Worm (Caenorhabditis elegans): Measurements from ENCODE around the gene brc-1.
A peak's percentile ranks its signal among the peaks of the same experiment; 100 is the strongest.
"Not testable (repeated sequence)": the region's sequence is repeated elsewhere in the genome, so short reads cannot be mapped to it uniquely, and the experiment has no call there.

brc-1 gene

ce11 chrIII:3852030-3852579, 10.7 kb downstream of the brc-1 start, which contains the start of gene cyp-25A4:
TSS of gene cyp-25A4 (minus strand) at chrIII:3852080.
- peak; percentile 86 for TF ChIP-seq lin-38 (GFP tag; IDR thresholded peaks at IDR 0.05)
- TF ChIP-seq lin-1 (GFP tag; IDR thresholded peaks at IDR 0.05): 0 out of 2 replicates have a peak, but pooled peaks have one; percentile 20

- TF ChIP-seq set-16 (GFP tag; IDR thresholded peaks at IDR 0.05) (peak; percentile 92), pha-4 (GFP tag; IDR thresholded peaks at IDR 0.05) (peak; percentile 15; the same call in 1 of the 2 replicates), egl-43 (GFP tag; IDR thresholded peaks at IDR 0.05) (peak; percentile 32; the same call in 1 of the 2 replicates)
- not testable (repeated sequence) for TF ChIP-seq pha-4 (tag; optimal IDR thresholded peaks at IDR 0.05)
Observed at ce11 chrIII:3845708-3846107, 17.1 kb downstream of the brc-1 start.

ce11 chrIII:3844746-3845145, 18.0 kb downstream of the brc-1 start, which contains the start of gene maph-1.3:
TSS of gene maph-1.3 (plus strand) at chrIII:3844893.
- TF ChIP-seq lim-7 (GFP tag; IDR thresholded peaks at IDR 0.05): peak; percentile 54
- peak; percentile 29; the same call in 1 of the 2 replicates for TF ChIP-seq arid-1 (GFP tag; conservative IDR thresholded peaks at IDR 0.05)
- TF ChIP-seq dmd-8 (GFP tag; IDR thresholded peaks at IDR 0.05): peak; percentile 57; the same call in 1 of the 2 replicates
- TF ChIP-seq F26F4.8 (GFP tag; conservative IDR thresholded peaks at IDR 0.05): 0 out of 2 replicates have a peak, but pooled peaks have one; percentile 26
- 0 out of 2 replicates have a peak, but pooled peaks have one; percentile 56 for TF ChIP-seq D1046.2 (GFP tag; IDR thresholded peaks at IDR 0.05)
- 0 out of 2 replicates have a peak, but pooled peaks have one; percentile 20 for TF ChIP-seq ctbp-1 (GFP tag; IDR thresholded peaks at IDR 0.05)
- TF ChIP-seq pha-4 (GFP tag; IDR thresholded peaks at IDR 0.05): 0 out of 2 replicates have a peak, but pooled peaks have one; percentile 23
- TF ChIP-seq pha-4 (tag; optimal IDR thresholded peaks at IDR 0.05): not testable (repeated sequence)

- not testable (repeated sequence) for TF ChIP-seq madf-9 (GFP tag; conservative IDR thresholded peaks at IDR 0.05); R02D3.7 (tag; optimal IDR thresholded peaks at IDR 0.05); lin-13 (GFP tag; optimal IDR thresholded peaks at IDR 0.05)
Observed at ce11 chrIII:3843514-3843913, 19.3 kb downstream of the brc-1 start, which contains the start of gene C36A4.4. TSS of gene C36A4.4 (minus strand) at chrIII:3843614.

- not testable (repeated sequence) for TF ChIP-seq tra-1 (GFP tag; IDR thresholded peaks at IDR 0.05); ctbp-1 (GFP tag; IDR thresholded peaks at IDR 0.05); F49E8.2 (tag; optimal IDR thresholded peaks at IDR 0.05; ENCODE audit: borderline replicate concordance)
Observed at ce11 chrIII:3840279-3840678, 22.5 kb downstream of the brc-1 start, which contains the start of gene C36A4.11. TSS of gene C36A4.11 (plus strand) at chrIII:3840579.

- no peak for TF ChIP-seq cey-2 (tag; optimal IDR thresholded peaks at IDR 0.05; ENCODE audit: borderline replicate concordance, insufficient read depth)
- no peak for TF ChIP-seq F26F4.8 (GFP tag; conservative IDR thresholded peaks at IDR 0.05)
- peak; percentile 79 for TF ChIP-seq nhr-28 (tag; optimal IDR thresholded peaks at IDR 0.05)
Observed at ce11 chrIII:3839635-3840034, 23.1 kb downstream of the brc-1 start, which contains the start of gene cyp-25A3. TSS of gene cyp-25A3 (minus strand) at chrIII:3839735.

ce11 chrIII:3834800-3835271, 27.9 kb downstream of the brc-1 start, which contains the start of gene cyp-25A2:
TSS of gene cyp-25A2 (plus strand) at chrIII:3835221.
- TF ChIP-seq sdz-12 (GFP tag; optimal IDR thresholded peaks at IDR 0.05) (no peak), zfp-3 (GFP tag; conservative IDR thresholded peaks at IDR 0.05) (no peak), unc-39 (tag; optimal IDR thresholded peaks at IDR 0.05) (no peak), nhr-28 (tag; optimal IDR thresholded peaks at IDR 0.05) (peak; percentile 74), nhr-111 (GFP tag; optimal IDR thresholded peaks at IDR 0.05) (no peak), dve-1 (tag; optimal IDR thresholded peaks at IDR 0.05; ENCODE audit: insufficient read depth) (peak; percentile 76), ZK546.5 (tag; optimal IDR thresholded peaks at IDR 0.05) (no peak), egl-43 (GFP tag; IDR thresholded peaks at IDR 0.05) (no peak), lsy-2 (tag; optimal IDR thresholded peaks at IDR 0.05) (peak in 1 of 2 experiments; percentile 13), hlh-11 (tag; optimal IDR thresholded peaks at IDR 0.05) (peak; percentile 69), ceh-44 (GFP tag; IDR thresholded peaks at IDR 0.05) (no peak), Y48G9A.11 (GFP tag; IDR thresholded peaks at IDR 0.05) (no peak), pqm-1 (tag; optimal IDR thresholded peaks at IDR 0.05) (peak; percentile 86), F49E8.2 (tag; optimal IDR thresholded peaks at IDR 0.05; ENCODE audit: borderline replicate concordance) (no peak), php-3 (GFP tag; IDR thresholded peaks at IDR 0.05) (peak; percentile 80), daf-16 (GFP tag; optimal IDR thresholded peaks at IDR 0.05) (no peak), daf-16 (tag; optimal IDR thresholded peaks at IDR 0.05) (peak; percentile 91), mdl-1 (tag; optimal IDR thresholded peaks at IDR 0.05) (no peak), nhr-77 (tag; optimal IDR thresholded peaks at IDR 0.05) (peak; percentile 68), ceh-82 (tag; optimal IDR thresholded peaks at IDR 0.05) (no peak), jun-1 (tag; optimal IDR thresholded peaks at IDR 0.05) (no peak)
